Comparison of ENCODE assay signal across 1 fruit fly cellular context in genomic region chr3L:3303087-3303526, dm6.
TF ChIP-seq lines count a peak whose summit lies in the region.

Gene CG14968, minus strand, starts transcription at chr3L:3303112.

TF ChIP-seq in whole organism, embryonic, 481 proteins besides CTCF, POLR2A, EP300 and RAD21 (continued from another document and continues in another):
- TF ChIP-seq onecut (GFP tag; IDR thresholded peaks at IDR 0.05; lab: Robert Waterston, UW), result peak; percentile 86
- TF ChIP-seq CG11093 (GFP tag; IDR thresholded peaks at IDR 0.05; lab: Robert Waterston, UW), result peak; percentile 66; the same call in 2 of the 3 replicates
- TF ChIP-seq Rfx (GFP tag; IDR thresholded peaks at IDR 0.05; lab: Robert Waterston, UW), result peak; percentile 99
- peak; percentile 83 for TF ChIP-seq CG18011 (GFP tag; optimal IDR thresholded peaks at IDR 0.05; lab: Kevin White, UChicago)
- peak; percentile 92 for TF ChIP-seq cwo (GFP tag; optimal IDR thresholded peaks at IDR 0.05; lab: Kevin White, UChicago)
- peak; percentile 93 for TF ChIP-seq CG30403 (GFP tag; optimal IDR thresholded peaks at IDR 0.05; lab: Kevin White, UChicago)
- peak; percentile 75 for TF ChIP-seq gro (GFP tag; optimal IDR thresholded peaks at IDR 0.05; lab: Kevin White, UChicago)
- peak; percentile 88 for TF ChIP-seq sug (tag; optimal IDR thresholded peaks at IDR 0.05; lab: Kevin White, UChicago)
- peak; percentile 23 for TF ChIP-seq CG12236 (GFP tag; optimal IDR thresholded peaks at IDR 0.05; lab: Kevin White, UChicago)
- peak; percentile 85 for TF ChIP-seq ssp (GFP tag; IDR thresholded peaks at IDR 0.05; lab: Robert Waterston, UW)
- TF ChIP-seq stc (GFP tag; IDR thresholded peaks at IDR 0.05; lab: Robert Waterston, UW), result peak; percentile 96
- peak; percentile 94 for TF ChIP-seq grau (tag; optimal IDR thresholded peaks at IDR 0.05; lab: Kevin White, UChicago)
- TF ChIP-seq CG17385 (GFP tag; optimal IDR thresholded peaks at IDR 0.05; lab: Kevin White, UChicago), result peak; percentile 91
- TF ChIP-seq Sox102F (GFP tag; optimal IDR thresholded peaks at IDR 0.05; lab: Kevin White, UChicago), result peak; percentile 97
- peak; percentile 38 for TF ChIP-seq btn (GFP tag; optimal IDR thresholded peaks at IDR 0.05; lab: Kevin White, UChicago)
- TF ChIP-seq CG13894 (tag; optimal IDR thresholded peaks at IDR 0.05; lab: Kevin White, UChicago), result peak; percentile 94
- TF ChIP-seq CG3065 (GFP tag; optimal IDR thresholded peaks at IDR 0.05; lab: Kevin White, UChicago), result peak; percentile 70
- TF ChIP-seq CHES-1-like (GFP tag; optimal IDR thresholded peaks at IDR 0.05; lab: Kevin White, UChicago), result peak; percentile 41
- no peak for TF ChIP-seq Lpt (GFP tag; optimal IDR thresholded peaks at IDR 0.05; lab: Kevin White, UChicago)
- TF ChIP-seq Ssrp (tag; optimal IDR thresholded peaks at IDR 0.05; lab: Kevin White, UChicago), result peak; percentile 92
- peak; percentile 62 for TF ChIP-seq CG12744 (GFP tag; optimal IDR thresholded peaks at IDR 0.05; lab: Kevin White, UChicago)
- peak; percentile 88 for TF ChIP-seq CG7987 (GFP tag; optimal IDR thresholded peaks at IDR 0.05; lab: Kevin White, UChicago)
- TF ChIP-seq Opbp (GFP tag; IDR thresholded peaks at IDR 0.05; lab: Robert Waterston, UW; ENCODE audit: partially characterized antibody), result no peak
- TF ChIP-seq BEAF-32 (GFP tag; optimal IDR thresholded peaks at IDR 0.05; lab: Kevin White, UChicago), result no peak
- TF ChIP-seq sna (GFP tag; IDR thresholded peaks at IDR 0.05; lab: Robert Waterston, UW; ENCODE audit: partially characterized antibody), result no peak
- TF ChIP-seq Side (GFP tag; optimal IDR thresholded peaks at IDR 0.05; lab: Kevin White, UChicago), result peak; percentile 63
- TF ChIP-seq en (GFP tag; optimal IDR thresholded peaks at IDR 0.05; lab: Kevin White, UChicago), result no peak
- peak; percentile 91 for TF ChIP-seq tap (tag; optimal IDR thresholded peaks at IDR 0.05; lab: Kevin White, UChicago)
- TF ChIP-seq B-H1 (GFP tag; IDR thresholded peaks at IDR 0.05; lab: Robert Waterston, UW), result peak; percentile 90
- TF ChIP-seq CG30020 (tag; optimal IDR thresholded peaks at IDR 0.05; lab: Kevin White, UChicago), result peak; percentile 49
- TF ChIP-seq prd (optimal IDR thresholded peaks at IDR 0.05; lab: Kevin White, UChicago), result no peak
- TF ChIP-seq prd (GFP tag; IDR thresholded peaks at IDR 0.05; lab: Robert Waterston, UW), result peak; percentile 92
- peak; percentile 96 for TF ChIP-seq row (GFP tag; IDR thresholded peaks at IDR 0.05; lab: Robert Waterston, UW)
- TF ChIP-seq Mad (GFP tag; optimal IDR thresholded peaks at IDR 0.05; lab: Kevin White, UChicago), result peak; percentile 79
- peak; percentile 95 for TF ChIP-seq Ada2b (GFP tag; IDR thresholded peaks at IDR 0.05; lab: Robert Waterston, UW)
- peak; percentile 90 for TF ChIP-seq nmo (GFP tag; optimal IDR thresholded peaks at IDR 0.05; lab: Kevin White, UChicago)
- peak; percentile 96 for TF ChIP-seq ttk (GFP tag; IDR thresholded peaks at IDR 0.05; lab: Robert Waterston, UW)
- peak; percentile 76 for TF ChIP-seq E2f2 (GFP tag; IDR thresholded peaks at IDR 0.05; lab: Robert Waterston, UW)
- TF ChIP-seq MBD-R2 (GFP tag; IDR thresholded peaks at IDR 0.05; lab: Robert Waterston, UW), result peak; percentile 93
- peak; percentile 98 for TF ChIP-seq slbo (GFP tag; IDR thresholded peaks at IDR 0.05; lab: Robert Waterston, UW)
- no peak for TF ChIP-seq zen2 (GFP tag; IDR thresholded peaks at IDR 0.05; lab: Robert Waterston, UW; ENCODE audit: partially characterized antibody)
- peak; percentile 97 for TF ChIP-seq Atf6 (GFP tag; IDR thresholded peaks at IDR 0.05; lab: Robert Waterston, UW)
- peak; percentile 90 for TF ChIP-seq Hsf (GFP tag; optimal IDR thresholded peaks at IDR 0.05; lab: Kevin White, UChicago)
- TF ChIP-seq CG2202 (tag; optimal IDR thresholded peaks at IDR 0.05; lab: Kevin White, UChicago), result peak; percentile 73
- peak; percentile 86 for TF ChIP-seq salm (tag; optimal IDR thresholded peaks at IDR 0.05; lab: Kevin White, UChicago)
- peak; percentile 29 for TF ChIP-seq Ets97D (GFP tag; optimal IDR thresholded peaks at IDR 0.05; lab: Kevin White, UChicago)
- peak; percentile 90 for TF ChIP-seq CG17568 (GFP tag; optimal IDR thresholded peaks at IDR 0.05; lab: Kevin White, UChicago)
- peak; percentile 86 for TF ChIP-seq trh (GFP tag; optimal IDR thresholded peaks at IDR 0.05; lab: Kevin White, UChicago)
- peak; percentile 97 for TF ChIP-seq CG11247 (GFP tag; IDR thresholded peaks at IDR 0.05; lab: Robert Waterston, UW)
- peak; percentile 96 for TF ChIP-seq seq (GFP tag; IDR thresholded peaks at IDR 0.05; lab: Robert Waterston, UW)
- peak; percentile 93 for TF ChIP-seq Sry-β (GFP tag; optimal IDR thresholded peaks at IDR 0.05; lab: Kevin White, UChicago)
- TF ChIP-seq mld (GFP tag; IDR thresholded peaks at IDR 0.05; lab: Robert Waterston, UW; ENCODE audit: partially characterized antibody), result no peak
- TF ChIP-seq sima (GFP tag; optimal IDR thresholded peaks at IDR 0.05; lab: Kevin White, UChicago), result peak; percentile 69
- TF ChIP-seq Sry-δ (GFP tag; optimal IDR thresholded peaks at IDR 0.05; lab: Kevin White, UChicago), result peak; percentile 36
- TF ChIP-seq CG2199 (GFP tag; IDR thresholded peaks at IDR 0.05; lab: Robert Waterston, UW), result peak; percentile 81; the same call in 2 of the 3 replicates
- peak; percentile 93 for TF ChIP-seq fd3F (GFP tag; optimal IDR thresholded peaks at IDR 0.05; lab: Kevin White, UChicago)
- TF ChIP-seq CG17912 (GFP tag; optimal IDR thresholded peaks at IDR 0.05; lab: Kevin White, UChicago), result peak; percentile 76
- TF ChIP-seq CG31388 (GFP tag; optimal IDR thresholded peaks at IDR 0.05; lab: Kevin White, UChicago), result peak; percentile 80
- TF ChIP-seq CG10543 (GFP tag; optimal IDR thresholded peaks at IDR 0.05; lab: Kevin White, UChicago), result peak; percentile 75
- TF ChIP-seq Eip74EF (GFP tag; optimal IDR thresholded peaks at IDR 0.05; lab: Kevin White, UChicago), result peak in 1 of 2 experiments; percentile 85
- no peak for TF ChIP-seq hb (GFP tag; IDR thresholded peaks at IDR 0.05; lab: Robert Waterston, UW; ENCODE audit: partially characterized antibody)
- peak; percentile 95 for TF ChIP-seq Fer1 (GFP tag; optimal IDR thresholded peaks at IDR 0.05; lab: Kevin White, UChicago)
- no peak for TF ChIP-seq Dp (GFP tag; optimal IDR thresholded peaks at IDR 0.05; lab: Kevin White, UChicago)
- TF ChIP-seq CG11504 (tag; optimal IDR thresholded peaks at IDR 0.05; lab: Kevin White, UChicago), result peak; percentile 95
- peak; percentile 41; the same call in 1 of the 2 replicates for TF ChIP-seq dan (GFP tag; IDR thresholded peaks at IDR 0.05; lab: Robert Waterston, UW)
- peak; percentile 94 for TF ChIP-seq rib (GFP tag; IDR thresholded peaks at IDR 0.05; lab: Robert Waterston, UW)
- peak; percentile 83 for TF ChIP-seq CG9437 (GFP tag; optimal IDR thresholded peaks at IDR 0.05; lab: Kevin White, UChicago)
- peak; percentile 86 for TF ChIP-seq CG9817 (tag; optimal IDR thresholded peaks at IDR 0.05; lab: Kevin White, UChicago)
- TF ChIP-seq pnt (GFP tag; optimal IDR thresholded peaks at IDR 0.05; lab: Kevin White, UChicago), result peak; percentile 19
- TF ChIP-seq zfh2 (GFP tag; optimal IDR thresholded peaks at IDR 0.05; lab: Kevin White, UChicago), result peak; percentile 75
- peak; percentile 89 for TF ChIP-seq ATbp (GFP tag; optimal IDR thresholded peaks at IDR 0.05; lab: Kevin White, UChicago)
- TF ChIP-seq Meics (GFP tag; optimal IDR thresholded peaks at IDR 0.05; lab: Kevin White, UChicago), result peak; percentile 96
- peak; percentile 24 for TF ChIP-seq disco-r (GFP tag; optimal IDR thresholded peaks at IDR 0.05; lab: Kevin White, UChicago)
- peak; percentile 96 for TF ChIP-seq ase (GFP tag; IDR thresholded peaks at IDR 0.05; lab: Robert Waterston, UW)
- peak; percentile 92 for TF ChIP-seq Hmr (GFP tag; optimal IDR thresholded peaks at IDR 0.05; lab: Kevin White, UChicago)
- TF ChIP-seq CG16779 (GFP tag; IDR thresholded peaks at IDR 0.05; lab: Robert Waterston, UW), result peak; percentile 91
- peak; percentile 96 for TF ChIP-seq CG17328 (GFP tag; IDR thresholded peaks at IDR 0.05; lab: Robert Waterston, UW)
- peak; percentile 26 for TF ChIP-seq pita (GFP tag; optimal IDR thresholded peaks at IDR 0.05; lab: Kevin White, UChicago)
- no peak for TF ChIP-seq Doc3 (GFP tag; IDR thresholded peaks at IDR 0.05; lab: Robert Waterston, UW; ENCODE audit: partially characterized antibody)
- peak; percentile 86 for TF ChIP-seq CG6854 (GFP tag; optimal IDR thresholded peaks at IDR 0.05; lab: Kevin White, UChicago)
- TF ChIP-seq CG12071 (GFP tag; optimal IDR thresholded peaks at IDR 0.05; lab: Kevin White, UChicago), result peak; percentile 88
- TF ChIP-seq chif (GFP tag; optimal IDR thresholded peaks at IDR 0.05; lab: Kevin White, UChicago), result peak; percentile 41 to 67
- peak; percentile 90 for TF ChIP-seq C15 (GFP tag; IDR thresholded peaks at IDR 0.05; lab: Robert Waterston, UW)
- peak; percentile 92 for TF ChIP-seq CG12942 (GFP tag; optimal IDR thresholded peaks at IDR 0.05; lab: Kevin White, UChicago)
- no peak for TF ChIP-seq lov (optimal IDR thresholded peaks at IDR 0.05; lab: Kevin White, UChicago)
- TF ChIP-seq lov (GFP tag; IDR thresholded peaks at IDR 0.05; lab: Robert Waterston, UW), result peak; percentile 93
- no peak for TF ChIP-seq Dfd (GFP tag; optimal IDR thresholded peaks at IDR 0.05; lab: Kevin White, UChicago)
- peak; percentile 85 for TF ChIP-seq CG9727 (GFP tag; optimal IDR thresholded peaks at IDR 0.05; lab: Kevin White, UChicago)
- no peak for TF ChIP-seq vnd (GFP tag; IDR thresholded peaks at IDR 0.05; lab: Robert Waterston, UW; ENCODE audit: partially characterized antibody)
- peak; percentile 87 for TF ChIP-seq B-H2 (GFP tag; optimal IDR thresholded peaks at IDR 0.05; lab: Kevin White, UChicago)
- TF ChIP-seq CrebB (tag; optimal IDR thresholded peaks at IDR 0.05; lab: Kevin White, UChicago), result peak; percentile 88
- no peak for TF ChIP-seq dm (GFP tag; optimal IDR thresholded peaks at IDR 0.05; lab: Kevin White, UChicago)
- TF ChIP-seq ab (GFP tag; optimal IDR thresholded peaks at IDR 0.05; lab: Kevin White, UChicago), result no peak
- peak in 1 of 2 experiments; percentile 51 for TF ChIP-seq crp (GFP tag; optimal IDR thresholded peaks at IDR 0.05; lab: Kevin White, UChicago)
- TF ChIP-seq her (GFP tag; optimal IDR thresholded peaks at IDR 0.05; lab: Kevin White, UChicago), result peak; percentile 36
- TF ChIP-seq pan (optimal IDR thresholded peaks at IDR 0.05; lab: Kevin White, UChicago), result no peak
- peak in 1 of 2 experiments; percentile 98 for TF ChIP-seq pan (GFP tag; optimal IDR thresholded peaks at IDR 0.05 in 1 of 2, IDR thresholded peaks at IDR 0.05 in 1 of 2)
- peak; percentile 95 for TF ChIP-seq CG8924 (tag; optimal IDR thresholded peaks at IDR 0.05; lab: Kevin White, UChicago)
- TF ChIP-seq H15 (GFP tag; IDR thresholded peaks at IDR 0.05; lab: Robert Waterston, UW), result peak; percentile 93
- peak; percentile 89 for TF ChIP-seq CG15601 (tag; optimal IDR thresholded peaks at IDR 0.05; lab: Kevin White, UChicago)
- TF ChIP-seq crc (GFP tag; optimal IDR thresholded peaks at IDR 0.05; lab: Kevin White, UChicago), result peak; percentile 52
- no peak for TF ChIP-seq CG4282 (GFP tag; optimal IDR thresholded peaks at IDR 0.05; lab: Kevin White, UChicago)
- TF ChIP-seq knrl (GFP tag; IDR thresholded peaks at IDR 0.05; lab: Robert Waterston, UW; ENCODE audit: partially characterized antibody), result no peak
- peak; percentile 72 for TF ChIP-seq CG7786 (GFP tag; optimal IDR thresholded peaks at IDR 0.05; lab: Kevin White, UChicago)
- TF ChIP-seq klu (GFP tag; IDR thresholded peaks at IDR 0.05; lab: Robert Waterston, UW), result peak; percentile 90
- TF ChIP-seq gce (GFP tag; IDR thresholded peaks at IDR 0.05; lab: Robert Waterston, UW), result peak; percentile 92
- peak; percentile 96 for TF ChIP-seq Med (GFP tag; lab: Kevin White, UChicago)
- peak; percentile 96 for TF ChIP-seq CG10147 (GFP tag; optimal IDR thresholded peaks at IDR 0.05; lab: Kevin White, UChicago)
- peak; percentile 89 for TF ChIP-seq CG6683 (GFP tag; optimal IDR thresholded peaks at IDR 0.05; lab: Kevin White, UChicago)
- peak; percentile 96 for TF ChIP-seq CG12391 (tag; optimal IDR thresholded peaks at IDR 0.05; lab: Kevin White, UChicago)
- peak; percentile 75 for TF ChIP-seq CG8281 (tag; optimal IDR thresholded peaks at IDR 0.05; lab: Kevin White, UChicago)
- TF ChIP-seq Elba2 (GFP tag; optimal IDR thresholded peaks at IDR 0.05; lab: Kevin White, UChicago), result no peak
- TF ChIP-seq CG9797 (GFP tag; optimal IDR thresholded peaks at IDR 0.05; lab: Kevin White, UChicago), result no peak
- no peak for TF ChIP-seq br (optimal IDR thresholded peaks at IDR 0.05; lab: Kevin White, UChicago)
- TF ChIP-seq D19B (GFP tag; optimal IDR thresholded peaks at IDR 0.05; lab: Kevin White, UChicago), result peak; percentile 88
- TF ChIP-seq CG7271 (tag; optimal IDR thresholded peaks at IDR 0.05; lab: Kevin White, UChicago), result peak; percentile 75
- peak; percentile 90 for TF ChIP-seq CG1024 (GFP tag; IDR thresholded peaks at IDR 0.05; lab: Robert Waterston, UW)
- peak; percentile 98 for TF ChIP-seq CG9932 (GFP tag; IDR thresholded peaks at IDR 0.05; lab: Robert Waterston, UW)
- peak; percentile 78 for TF ChIP-seq twi (tag; optimal IDR thresholded peaks at IDR 0.05; lab: Kevin White, UChicago)
- TF ChIP-seq NfI (GFP tag; optimal IDR thresholded peaks at IDR 0.05; lab: Kevin White, UChicago), result peak; percentile 94
- peak; percentile 91 for TF ChIP-seq CG17829 (tag; optimal IDR thresholded peaks at IDR 0.05; lab: Kevin White, UChicago)
- TF ChIP-seq org-1 (GFP tag; optimal IDR thresholded peaks at IDR 0.05; lab: Kevin White, UChicago), result peak; percentile 71
- TF ChIP-seq fd96Cb (tag; optimal IDR thresholded peaks at IDR 0.05; lab: Kevin White, UChicago), result peak; percentile 94
- TF ChIP-seq unpg (GFP tag; optimal IDR thresholded peaks at IDR 0.05; lab: Kevin White, UChicago), result peak; percentile 95
- TF ChIP-seq dmrt11E (tag; optimal IDR thresholded peaks at IDR 0.05; lab: Kevin White, UChicago), result peak; percentile 78
- TF ChIP-seq CG15073 (GFP tag; optimal IDR thresholded peaks at IDR 0.05; lab: Kevin White, UChicago), result peak; percentile 45
- TF ChIP-seq Nf-YC (tag; optimal IDR thresholded peaks at IDR 0.05; lab: Kevin White, UChicago), result peak; percentile 69
- peak; percentile 95 for TF ChIP-seq CG4730 (GFP tag; IDR thresholded peaks at IDR 0.05; lab: Robert Waterston, UW)
- peak; percentile 62 for TF ChIP-seq Hey (tag; optimal IDR thresholded peaks at IDR 0.05; lab: Kevin White, UChicago)
- peak; percentile 74 for TF ChIP-seq CG8290 (GFP tag; optimal IDR thresholded peaks at IDR 0.05; lab: Kevin White, UChicago)
- TF ChIP-seq CG8290 (tag; optimal IDR thresholded peaks at IDR 0.05; lab: Kevin White, UChicago), result peak in 1 of 2 experiments; percentile 77
- peak; percentile 69 for TF ChIP-seq CG33213 (GFP tag; optimal IDR thresholded peaks at IDR 0.05; lab: Kevin White, UChicago)
